Worm (Caenorhabditis elegans) whole organism, mixed stage, embryonic: Measurements from ENCODE around the gene ZK1236.1.

Experiments used
- blmp-1 ChIP-seq: fragments of 150-350 bp; optimal IDR thresholded peaks from 2 replicates; lab custom pipeline; 2014; ENCODE audit warnings: missing biosample characterization, missing genetic modification characterization
- ces-1 ChIP-seq: fragments of 150-350 bp; optimal IDR thresholded peaks from 2 replicates; lab custom pipeline; 2014; ENCODE audit warnings: missing biosample characterization, missing genetic modification reagents, missing genetic modification characterization
- elt-1 ChIP-seq: sonication (generic microtip); optimal IDR thresholded peaks from 2 replicates; lab custom pipeline; 2017; ENCODE audit warnings: missing genetic modification characterization, mild to moderate bottlenecking, missing compliant biosample characterization, antibody characterized with exemption, moderate library complexity, borderline replicate concordance; ENCODE audit not compliant: insufficient read depth
- lin-13 ChIP-seq: fragments of 150-350 bp; optimal IDR thresholded peaks from 2 replicates; lab custom pipeline; 2014; ENCODE audit warnings: missing biosample characterization, missing genetic modification characterization
- lsy-2 ChIP-seq: fragments of 150-350 bp; optimal IDR thresholded peaks from 2 replicates; lab custom pipeline; 2014; ENCODE audit warnings: missing biosample characterization, missing genetic modification characterization
- mep-1 ChIP-seq: fragments of 150-350 bp; optimal IDR thresholded peaks from 2 replicates; lab custom pipeline; 2017; ENCODE audit warnings: missing biosample characterization, missing genetic modification reagents, missing genetic modification characterization, inconsistent platforms
- nhr-12 ChIP-seq: fragments of 150-350 bp; optimal IDR thresholded peaks from 2 replicates; lab custom pipeline; 2014; ENCODE audit warnings: missing biosample characterization, missing genetic modification characterization
- nhr-237 ChIP-seq: fragments of 150-350 bp; optimal IDR thresholded peaks from 2 replicates; lab custom pipeline; 2014; ENCODE audit warnings: missing biosample characterization, missing genetic modification characterization
- nhr-28 ChIP-seq: fragments of 150-350 bp; optimal IDR thresholded peaks from 2 replicates; lab custom pipeline; 2014; ENCODE audit warnings: missing biosample characterization, missing genetic modification characterization
- snpc-4 ChIP-seq: fragments of 150-350 bp; optimal IDR thresholded peaks from 2 replicates; lab custom pipeline; 2014; ENCODE audit warnings: missing biosample characterization, missing genetic modification characterization
- unc-120 ChIP-seq: sonication (generic microtip); optimal IDR thresholded peaks from 2 replicates; lab custom pipeline; 2017; ENCODE audit warnings: missing genetic modification characterization, missing compliant biosample characterization; ENCODE audit not compliant: poor library complexity, severe bottlenecking
- unc-39 ChIP-seq: fragments of 150-350 bp; optimal IDR thresholded peaks from 2 replicates; lab custom pipeline; 2014; ENCODE audit warnings: missing biosample characterization, missing genetic modification characterization
- unc-62 ChIP-seq: fragments of 150-350 bp; optimal IDR thresholded peaks from 2 replicates; lab custom pipeline; 2014; ENCODE audit warnings: missing biosample characterization, missing genetic modification reagents, missing genetic modification characterization
- ztf-11 ChIP-seq: fragments of 150-350 bp; optimal IDR thresholded peaks from 2 replicates; lab custom pipeline; 2014; ENCODE audit warnings: missing biosample characterization, missing genetic modification characterization

DNA sequence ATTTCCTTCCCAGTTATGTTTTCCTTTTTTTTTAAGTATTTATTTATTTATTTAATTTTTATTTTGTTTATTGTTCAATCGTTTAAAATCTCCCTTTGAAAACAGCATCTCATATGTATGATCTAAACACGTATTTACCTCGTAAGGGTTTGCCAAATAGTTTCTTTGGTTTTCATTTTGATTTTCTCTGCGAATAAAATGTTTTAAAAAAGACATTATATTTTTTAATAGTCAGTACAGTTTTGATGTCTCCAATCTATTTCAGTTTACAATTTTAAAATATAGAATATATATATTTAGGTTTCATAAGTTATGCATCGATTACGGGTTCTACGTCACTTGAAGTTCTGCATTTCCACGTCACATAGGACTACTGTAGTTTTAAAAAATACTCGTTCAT is 48.5 kb upstream of the ZK1236.1 start, which contains the start of gene R05D3.12:
- TF ChIP-seq lin-13 (tag; lab: Kevin White, UChicago) (no peak), elt-1 (tag; lab: Kevin White, UChicago) (no peak), ztf-11 (tag; lab: Kevin White, UChicago) (no peak), nhr-12 (tag; lab: Kevin White, UChicago) (no peak), unc-62 (GFP tag; lab: Kevin White, UChicago) (no peak), blmp-1 (tag; lab: Kevin White, UChicago) (no peak), unc-120 (no peak), lsy-2 (tag; lab: Kevin White, UChicago) (no peak), unc-39 (tag; lab: Kevin White, UChicago) (no peak), snpc-4 (no peak), nhr-237 (tag; lab: Kevin White, UChicago) (no peak), ces-1 (GFP tag; lab: Kevin White, UChicago) (no peak), mep-1 (tag; lab: Kevin White, UChicago) (no peak), nhr-28 (no peak)
